Fruit fly (Drosophila melanogaster) whole organism, embryonic: Measurements from ENCODE around the gene dpr18.
A peak's percentile ranks its signal among the peaks of the same experiment; 100 is the strongest.

ENCODE experiments used
- Atf-2 ChIP-seq: fragments of 200-800 bp; sonication (Bioruptor generic); optimal IDR thresholded peaks from 2 replicates; lab custom pipeline; 2016; ENCODE audit warnings: missing biosample characterization, missing genetic modification characterization
- Atf6 ChIP-seq: fragments of 200-800 bp; sonication (Bioruptor generic); IDR thresholded peaks from 2 replicates; pipeline ENCODE4 v1.3.6; 2022; ENCODE audit warnings: missing biosample characterization, missing genetic modification characterization
- B-H2 ChIP-seq: fragments of 200-800 bp; sonication (Bioruptor generic); optimal IDR thresholded peaks from 2 replicates; lab custom pipeline; 2018; ENCODE audit warnings: missing biosample characterization, mild to moderate bottlenecking, missing genetic modification characterization
- BtbVII ChIP-seq: fragments of 200-800 bp; sonication (Bioruptor generic); optimal IDR thresholded peaks from 3 replicates; lab custom pipeline; 2017; ENCODE audit warnings: missing biosample characterization, mild to moderate bottlenecking, missing genetic modification characterization
- CG10209 ChIP-seq: fragments of 200-800 bp; sonication (Bioruptor generic); optimal IDR thresholded peaks from 3 replicates; lab custom pipeline; 2017; ENCODE audit warnings: missing biosample characterization, mild to moderate bottlenecking, missing genetic modification characterization, missing genetic modification reagents
- CG10366 ChIP-seq: fragments of 200-800 bp; sonication (Bioruptor generic); IDR thresholded peaks from 2 replicates; pipeline ENCODE4 v1.3.6; 2022; ENCODE audit warnings: missing biosample characterization, missing genetic modification characterization
- CG11723 ChIP-seq: fragments of 200-800 bp; sonication (Bioruptor generic); optimal IDR thresholded peaks from 2 replicates; lab custom pipeline; 2017; ENCODE audit warnings: missing biosample characterization, mild to moderate bottlenecking, missing genetic modification characterization
- CG12659 ChIP-seq: fragments of 200-800 bp; sonication (Bioruptor generic); optimal IDR thresholded peaks from 3 replicates; lab custom pipeline; 2017; ENCODE audit warnings: mild to moderate bottlenecking, missing biosample characterization, missing genetic modification reagents, missing genetic modification characterization
- CG13123 ChIP-seq: fragments of 200-800 bp; sonication (Bioruptor generic); optimal IDR thresholded peaks from 2 replicates; lab custom pipeline; 2016; ENCODE audit warnings: missing biosample characterization, missing genetic modification characterization
- CG13894 ChIP-seq: fragments of 200-800 bp; sonication (Bioruptor generic); optimal IDR thresholded peaks from 3 replicates; lab custom pipeline; 2018; ENCODE audit warnings: missing biosample characterization, mild to moderate bottlenecking, missing genetic modification characterization, moderate library complexity
- CG15011 ChIP-seq: fragments of 200-800 bp; sonication (Bioruptor generic); optimal IDR thresholded peaks from 3 replicates; lab custom pipeline; 2018; ENCODE audit warnings: missing biosample characterization, mild to moderate bottlenecking, missing genetic modification characterization
- CG15269 ChIP-seq: fragments of 200-800 bp; sonication (Bioruptor generic); optimal IDR thresholded peaks from 2 replicates; lab custom pipeline; 2018; ENCODE audit warnings: missing biosample characterization, mild to moderate bottlenecking, missing genetic modification characterization, moderate library complexity
- CG1602 ChIP-seq: fragments of 200-800 bp; sonication (Bioruptor generic); optimal IDR thresholded peaks from 3 replicates; lab custom pipeline; 2016; ENCODE audit warnings: missing biosample characterization, missing genetic modification characterization
- CG16815 ChIP-seq: fragments of 200-800 bp; sonication (Bioruptor generic); optimal IDR thresholded peaks from 3 replicates; lab custom pipeline; 2017; ENCODE audit warnings: missing biosample characterization, mild to moderate bottlenecking, missing genetic modification characterization
- CG18619 ChIP-seq: fragments of 200-800 bp; sonication (Bioruptor generic); optimal IDR thresholded peaks from 3 replicates; lab custom pipeline; 2017; ENCODE audit warnings: missing biosample characterization, mild to moderate bottlenecking, missing genetic modification characterization
- CG2875 ChIP-seq: fragments of 200-800 bp; sonication (Bioruptor generic); optimal IDR thresholded peaks from 2 replicates; lab custom pipeline; 2017; ENCODE audit warnings: missing biosample characterization, mild to moderate bottlenecking, missing genetic modification characterization, missing genetic modification reagents
- CG31388 ChIP-seq: fragments of 200-800 bp; sonication (Bioruptor generic); optimal IDR thresholded peaks from 2 replicates; lab custom pipeline; 2016; ENCODE audit warnings: missing biosample characterization, missing genetic modification characterization
- CG32772 ChIP-seq: fragments of 200-800 bp; sonication (Bioruptor generic); IDR thresholded peaks from 2 replicates; pipeline ENCODE4 v1.3.6; 2022; ENCODE audit warnings: missing biosample characterization, missing genetic modification characterization
- CG33557 ChIP-seq: fragments of 200-800 bp; sonication (Bioruptor generic); optimal IDR thresholded peaks from 2 replicates; lab custom pipeline; 2019; ENCODE audit warnings: missing biosample characterization, mild to moderate bottlenecking, missing genetic modification characterization, moderate library complexity
- CG34422 ChIP-seq: fragments of 200-800 bp; sonication (Bioruptor generic); IDR thresholded peaks from 3 replicates; pipeline ENCODE4 v1.3.6; 2022; ENCODE audit warnings: missing biosample characterization, missing genetic modification characterization
- CG3838 ChIP-seq: fragments of 200-800 bp; sonication (Bioruptor generic); optimal IDR thresholded peaks from 3 replicates; lab custom pipeline; 2016; ENCODE audit warnings: missing biosample characterization, missing genetic modification characterization
- CG4282 ChIP-seq: fragments of 200-800 bp; sonication (Bioruptor generic); optimal IDR thresholded peaks from 2 replicates; lab custom pipeline; 2016; ENCODE audit warnings: missing biosample characterization, missing genetic modification characterization
- CG4328 ChIP-seq: fragments of 200-800 bp; sonication (Bioruptor generic); optimal IDR thresholded peaks from 3 replicates; lab custom pipeline; 2017; ENCODE audit warnings: missing biosample characterization, missing genetic modification reagents, missing genetic modification characterization
- CG6813 ChIP-seq: fragments of 200-800 bp; sonication (Bioruptor generic); optimal IDR thresholded peaks from 2 replicates; lab custom pipeline; 2017; ENCODE audit warnings: missing biosample characterization, missing genetic modification characterization, mild to moderate bottlenecking, moderate library complexity, missing genetic modification reagents
- CG7745 ChIP-seq: fragments of 200-800 bp; sonication (Bioruptor generic); optimal IDR thresholded peaks from 2 replicates; lab custom pipeline; 2018; ENCODE audit warnings: missing biosample characterization, mild to moderate bottlenecking, missing genetic modification characterization, moderate library complexity
- CG8089 ChIP-seq: fragments of 200-800 bp; sonication (Bioruptor generic); optimal IDR thresholded peaks from 3 replicates; lab custom pipeline; 2016; ENCODE audit warnings: missing biosample characterization, missing genetic modification characterization
- CG8944 ChIP-seq: fragments of 200-800 bp; sonication (Bioruptor generic); optimal IDR thresholded peaks from 3 replicates; lab custom pipeline; 2016; ENCODE audit warnings: missing biosample characterization, missing genetic modification characterization
- CkIIα-i1 ChIP-seq: fragments of 200-800 bp; sonication (Bioruptor generic); IDR thresholded peaks from 2 replicates; pipeline ENCODE4 v1.3.6; 2022; ENCODE audit warnings: missing biosample characterization, missing genetic modification characterization
- D19A ChIP-seq: fragments of 200-800 bp; optimal IDR thresholded peaks from 3 replicates; lab custom pipeline; 2019; ENCODE audit warnings: missing biosample characterization, mild to moderate bottlenecking, missing genetic modification characterization, moderate library complexity
- Dbx ChIP-seq: fragments of 200-800 bp; sonication (Bioruptor generic); IDR thresholded peaks from 3 replicates; pipeline ENCODE4 v1.3.6; 2022; ENCODE audit warnings: missing biosample characterization, missing genetic modification characterization
- Elba2 ChIP-seq: fragments of 200-800 bp; sonication (Bioruptor generic); optimal IDR thresholded peaks from 3 replicates; lab custom pipeline; 2016; ENCODE audit warnings: missing biosample characterization, missing genetic modification characterization
- NC2β ChIP-seq: fragments of 200-800 bp; sonication (Bioruptor generic); optimal IDR thresholded peaks from 2 replicates; lab custom pipeline; 2016; ENCODE audit warnings: missing biosample characterization, missing genetic modification characterization
- Optix ChIP-seq: fragments of 200-800 bp; sonication (Bioruptor generic); IDR thresholded peaks from 3 replicates; pipeline ENCODE4 v1.3.6; 2022; ENCODE audit warnings: missing biosample characterization, missing genetic modification characterization
- Sry-β ChIP-seq: fragments of 200-800 bp; sonication (Bioruptor generic); optimal IDR thresholded peaks from 2 replicates; lab custom pipeline; 2018; ENCODE audit warnings: missing biosample characterization, mild to moderate bottlenecking, missing genetic modification characterization, moderate library complexity
- bcd ChIP-seq: fragments of 200-800 bp; sonication (Bioruptor generic); optimal IDR thresholded peaks from 2 replicates; lab custom pipeline; 2017; ENCODE audit warnings: missing biosample characterization, mild to moderate bottlenecking, missing genetic modification characterization
- ci ChIP-seq: fragments of 200-800 bp; sonication (Bioruptor generic); IDR thresholded peaks from 3 replicates; pipeline ENCODE4 v1.3.6; 2022; ENCODE audit warnings: missing biosample characterization, missing genetic modification characterization
- emc ChIP-seq: fragments of 200-800 bp; sonication (Bioruptor generic); optimal IDR thresholded peaks from 2 replicates; lab custom pipeline; 2016; ENCODE audit warnings: missing biosample characterization, missing genetic modification characterization
- exex ChIP-seq: fragments of 200-800 bp; sonication (Bioruptor generic); optimal IDR thresholded peaks from 4 replicates; lab custom pipeline; 2018; ENCODE audit warnings: missing biosample characterization, mild to moderate bottlenecking, missing genetic modification characterization, moderate library complexity
- fd102C ChIP-seq: fragments of 200-800 bp; sonication (Bioruptor generic); optimal IDR thresholded peaks from 2 replicates; lab custom pipeline; 2018; ENCODE audit warnings: missing biosample characterization, mild to moderate bottlenecking, missing genetic modification characterization, moderate library complexity
- inv ChIP-seq: fragments of 200-800 bp; sonication (Bioruptor generic); IDR thresholded peaks from 2 replicates; pipeline ENCODE4 v1.3.6; 2022; ENCODE audit warnings: missing biosample characterization, missing genetic modification characterization; ENCODE audit not compliant: partially characterized antibody
- kni ChIP-seq: fragments of 200-800 bp; sonication (Bioruptor generic); optimal IDR thresholded peaks from 3 replicates; lab custom pipeline; 2017; ENCODE audit warnings: mild to moderate bottlenecking, missing biosample characterization, missing genetic modification reagents, missing genetic modification characterization
- lov ChIP-seq, 2 experiments: fragments of 200-800 bp in 1 of 2; fragments of >200 bp in 1 of 2; sonication (Bioruptor generic) in 1 of 2; IDR thresholded peaks in 1 of 2; optimal IDR thresholded peaks in 1 of 2; 2 replicates in 1 of 2; 3 replicates in 1 of 2; pipeline versions ENCODE4 v1.3.6 to Lab custom; 2017 to 2022; ENCODE audit warnings: missing biosample characterization in 1 of 2, missing genetic modification characterization in 1 of 2
- mam ChIP-seq: fragments of 200-800 bp; sonication (Bioruptor generic); optimal IDR thresholded peaks from 3 replicates; lab custom pipeline; 2016; ENCODE audit warnings: missing biosample characterization, missing genetic modification characterization
- pfk ChIP-seq: fragments of 200-800 bp; sonication (Bioruptor generic); optimal IDR thresholded peaks from 2 replicates; lab custom pipeline; 2018; ENCODE audit warnings: missing biosample characterization, mild to moderate bottlenecking, missing genetic modification characterization, moderate library complexity
- psq ChIP-seq: fragments of 200-800 bp; sonication (Bioruptor generic); optimal IDR thresholded peaks from 2 replicates; lab custom pipeline; 2017; ENCODE audit warnings: missing biosample characterization, missing genetic modification characterization
- shn ChIP-seq: fragments of 200-800 bp; sonication (Bioruptor generic); optimal IDR thresholded peaks from 3 replicates; lab custom pipeline; 2016; ENCODE audit warnings: missing biosample characterization, missing genetic modification characterization
- sima ChIP-seq: fragments of 200-800 bp; sonication (Bioruptor generic); optimal IDR thresholded peaks from 2 replicates; lab custom pipeline; 2016; ENCODE audit warnings: missing biosample characterization, missing genetic modification characterization
- slbo ChIP-seq: fragments of 200-800 bp; sonication (Bioruptor generic); IDR thresholded peaks from 2 replicates; pipeline ENCODE4 v1.3.6; 2022; ENCODE audit warnings: missing biosample characterization, missing genetic modification characterization
- unpg ChIP-seq: fragments of 200-800 bp; sonication (Bioruptor generic); optimal IDR thresholded peaks from 3 replicates; lab custom pipeline; 2018; ENCODE audit warnings: missing biosample characterization, mild to moderate bottlenecking, missing genetic modification characterization, moderate library complexity

Gene dpr18

dm6 chrX:16104738-16105426 is 41.3 kb downstream of the dpr18 start, which contains the start of the genes CG42353 and CG42354 (continued):
- TF ChIP-seq CG10366 (GFP tag; lab: Robert Waterston, UW) (peak; percentile 92), CG6813 (GFP tag; lab: Kevin White, UChicago) (peak; percentile 94), CG16815 (GFP tag; lab: Kevin White, UChicago) (peak; percentile 97), unpg (GFP tag; lab: Kevin White, UChicago) (peak; percentile 97), CG2875 (peak; percentile 93), CG31388 (GFP tag; lab: Kevin White, UChicago) (peak; percentile 88), exex (peak; percentile 76), CG18619 (peak; percentile 95), CG4282 (GFP tag; lab: Kevin White, UChicago) (peak; percentile 69), bcd (GFP tag; lab: Kevin White, UChicago) (peak; percentile 97), B-H2 (peak; percentile 94), CG1602 (peak; percentile 97), CG13894 (tag; lab: Kevin White, UChicago) (peak; percentile 94), NC2β (GFP tag; lab: Kevin White, UChicago) (peak; percentile 94), CG3838 (GFP tag; lab: Kevin White, UChicago) (peak; percentile 89), mam (GFP tag; lab: Kevin White, UChicago) (peak; percentile 79), slbo (GFP tag; lab: Robert Waterston, UW) (peak; percentile 93), inv (GFP tag; lab: Robert Waterston, UW) (no peak), Dbx (GFP tag; lab: Robert Waterston, UW) (peak; percentile 94), CG32772 (GFP tag; lab: Robert Waterston, UW) (peak; percentile 93), Atf6 (GFP tag; lab: Robert Waterston, UW) (peak; percentile 94), CkIIα-i1 (GFP tag; lab: Robert Waterston, UW) (no peak), fd102C (GFP tag; lab: Kevin White, UChicago) (peak; percentile 62), CG15011 (GFP tag; lab: Kevin White, UChicago) (peak; percentile 89), CG33557 (GFP tag; lab: Kevin White, UChicago) (peak; percentile 96), CG8944 (GFP tag; lab: Kevin White, UChicago) (peak; percentile 88), CG7745 (peak; percentile 47), Atf-2 (GFP tag; lab: Kevin White, UChicago) (peak; percentile 93), CG15269 (peak; percentile 95), D19A (peak; percentile 94), shn (GFP tag; lab: Kevin White, UChicago) (peak; percentile 96), pfk (GFP tag; lab: Kevin White, UChicago) (peak; percentile 43), emc (peak; percentile 80), lov (optimal IDR thresholded peaks at IDR 0.05; lab: Kevin White, UChicago) (no peak), lov (GFP tag; IDR thresholded peaks at IDR 0.05; lab: Robert Waterston, UW) (peak; percentile 94), CG4328 (GFP tag; lab: Kevin White, UChicago) (peak; percentile 93), Sry-β (GFP tag; lab: Kevin White, UChicago) (peak; percentile 59), psq (GFP tag; lab: Kevin White, UChicago) (peak; percentile 81), CG8089 (GFP tag; lab: Kevin White, UChicago) (peak; percentile 90), BtbVII (GFP tag; lab: Kevin White, UChicago) (peak; percentile 91), Optix (GFP tag; lab: Robert Waterston, UW) (peak; percentile 86; the same call in 2 of the 3 replicates), ci (GFP tag; lab: Robert Waterston, UW) (peak; percentile 93), Elba2 (peak; percentile 63), CG10209 (GFP tag; lab: Kevin White, UChicago) (peak; percentile 97), sima (GFP tag; lab: Kevin White, UChicago) (peak; percentile 36), CG34422 (GFP tag; lab: Robert Waterston, UW) (peak; percentile 96), CG12659 (GFP tag; lab: Kevin White, UChicago) (peak; percentile 96), CG11723 (peak; percentile 91), CG13123 (GFP tag; lab: Kevin White, UChicago) (peak; percentile 84), kni (peak; percentile 75)
